Worm (Caenorhabditis elegans) whole organism, young adult: ENCODE data around the gene mdt-21.

Experiments used
- B0035.1 ChIP-seq: sonication (generic microtip); optimal IDR thresholded peaks from 2 replicates; lab custom pipeline; 2016; ENCODE audit warnings: missing genetic modification characterization, mild to moderate bottlenecking, missing compliant biosample characterization, missing genotype, missing genetic modification reagents
- C06A6.2 ChIP-seq: fragments of 200-800 bp; sonication (Bioruptor generic); conservative IDR thresholded peaks from 2 replicates; pipeline ENCODE4 v1.3.6; 2022; ENCODE audit warnings: missing genetic modification characterization, missing compliant biosample characterization
- C17E4.6 ChIP-seq: fragments of 200-800 bp; sonication (Bioruptor generic); IDR thresholded peaks from 2 replicates; pipeline ENCODE4 v1.3.6; 2022; ENCODE audit warnings: missing genetic modification reagents, missing genetic modification characterization, missing compliant biosample characterization
- D2030.7 ChIP-seq: fragments of 200-800 bp; sonication (Bioruptor generic); IDR thresholded peaks from 2 replicates; pipeline ENCODE4 v1.3.6; 2022; ENCODE audit warnings: missing genetic modification reagents, missing genetic modification characterization, missing compliant biosample characterization
- F10E7.11 ChIP-seq: sonication (generic microtip); optimal IDR thresholded peaks from 2 replicates; lab custom pipeline; 2017; ENCODE audit warnings: mild to moderate bottlenecking, missing genetic modification characterization, moderate library complexity, missing compliant biosample characterization
- F37B4.10 ChIP-seq: fragments of 200-800 bp; sonication (Bioruptor generic); IDR thresholded peaks from 2 replicates; pipeline ENCODE4 v1.3.6; 2022; ENCODE audit warnings: missing genetic modification characterization, missing compliant biosample characterization
- F52B5.7 ChIP-seq: sonication (generic microtip); optimal IDR thresholded peaks from 2 replicates; lab custom pipeline; 2016; ENCODE audit warnings: mild to moderate bottlenecking, missing genetic modification characterization, missing compliant biosample characterization
- Y56A3A.18 ChIP-seq: fragments of 200-800 bp; sonication (Bioruptor generic); IDR thresholded peaks from 2 replicates; pipeline ENCODE4 v1.3.6; 2022; ENCODE audit warnings: missing genetic modification reagents, missing genetic modification characterization, missing compliant biosample characterization
- Y79H2A.3 ChIP-seq: fragments of 200-800 bp; sonication (Bioruptor generic); conservative IDR thresholded peaks from 2 replicates; pipeline ENCODE4 v1.3.6; 2022; ENCODE audit warnings: missing genetic modification reagents, missing genetic modification characterization, missing compliant biosample characterization
- athp-1 ChIP-seq: sonication (generic microtip); optimal IDR thresholded peaks from 2 replicates; lab custom pipeline; 2017; ENCODE audit warnings: mild to moderate bottlenecking, missing genetic modification characterization, missing compliant biosample characterization
- attf-3 ChIP-seq: fragments of 200-800 bp; sonication (Bioruptor generic); conservative IDR thresholded peaks from 2 replicates; pipeline ENCODE4 v1.3.6; 2022; ENCODE audit warnings: missing genetic modification reagents, missing genetic modification characterization, missing compliant biosample characterization
- ccch-3 ChIP-seq: fragments of 200-800 bp; sonication (Bioruptor generic); optimal IDR thresholded peaks from 2 replicates; lab custom pipeline; 2018; ENCODE audit warnings: mild to moderate bottlenecking, missing genetic modification characterization, missing compliant biosample characterization
- cebp-1 ChIP-seq, 2 experiments: fragments of 200-800 bp in 1 of 2; sonication (Bioruptor generic) in 1 of 2; sonication (generic microtip) in 1 of 2; IDR thresholded peaks in 1 of 2; optimal IDR thresholded peaks in 1 of 2; 2 replicates each; pipeline versions ENCODE4 v1.3.6 to Lab custom; 2017 to 2022; ENCODE audit warnings: missing compliant biosample characterization in 2 of 2, missing genetic modification characterization in 2 of 2, mild to moderate bottlenecking in 1 of 2, missing genetic modification reagents in 1 of 2, moderate library complexity in 1 of 2
- cebp-2 ChIP-seq: fragments of 200-800 bp; sonication (Bioruptor generic); IDR thresholded peaks from 2 replicates; pipeline ENCODE4 v1.3.6; 2022; ENCODE audit warnings: missing genetic modification characterization, missing compliant biosample characterization
- ceh-40 ChIP-seq: fragments of 200-800 bp; sonication (Bioruptor generic); IDR thresholded peaks from 2 replicates; pipeline ENCODE4 v1.3.6; 2022; ENCODE audit warnings: missing genetic modification characterization, missing compliant biosample characterization
- ceh-58 ChIP-seq: fragments of 200-800 bp; sonication (Bioruptor generic); IDR thresholded peaks from 2 replicates; pipeline ENCODE4 v1.3.6; 2022; ENCODE audit warnings: missing genetic modification characterization, missing compliant biosample characterization
- dpff-1 ChIP-seq: sonication (generic microtip); optimal IDR thresholded peaks from 2 replicates; lab custom pipeline; 2017; ENCODE audit warnings: mild to moderate bottlenecking, missing genetic modification characterization, missing compliant biosample characterization
- efl-1 ChIP-seq: fragments of 150-350 bp; optimal IDR thresholded peaks from 2 replicates; lab custom pipeline; 2014; ENCODE audit warnings: missing biosample characterization, missing genetic modification reagents, missing genetic modification characterization
- egl-44 ChIP-seq: fragments of 200-800 bp; sonication (Bioruptor generic); IDR thresholded peaks from 2 replicates; pipeline ENCODE4 v1.3.6; 2022; ENCODE audit warnings: missing genetic modification reagents, missing genetic modification characterization, missing compliant biosample characterization
- ekl-4 ChIP-seq: fragments of 200-800 bp; sonication (Bioruptor generic); IDR thresholded peaks from 2 replicates; pipeline ENCODE4 v1.3.6; 2022; ENCODE audit warnings: missing genetic modification reagents, missing genetic modification characterization, missing compliant biosample characterization
- gei-17 ChIP-seq: fragments of 200-800 bp; sonication (Bioruptor generic); optimal IDR thresholded peaks from 2 replicates; lab custom pipeline; 2018; ENCODE audit warnings: mild to moderate bottlenecking, missing genetic modification characterization, missing compliant biosample characterization
- him-1 ChIP-seq: sonication (generic microtip); optimal IDR thresholded peaks from 2 replicates; lab custom pipeline; 2016; ENCODE audit warnings: missing genotype, missing genetic modification reagents, missing genetic modification characterization, missing compliant biosample characterization
- hsf-1 ChIP-seq: fragments of 200-800 bp; sonication (Bioruptor generic); IDR thresholded peaks from 2 replicates; pipeline ENCODE4 v1.3.6; 2022; ENCODE audit warnings: missing genetic modification reagents, missing genetic modification characterization, missing compliant biosample characterization
- let-526 ChIP-seq: fragments of 200-800 bp; sonication (Bioruptor generic); IDR thresholded peaks from 2 replicates; pipeline ENCODE4 v1.3.6; 2022; ENCODE audit warnings: missing genetic modification reagents, missing genetic modification characterization, missing compliant biosample characterization
- lin-35 ChIP-seq, 3 experiments: fragments of 150-350 bp in 2 of 3; sonication (generic microtip) in 1 of 3; optimal IDR thresholded peaks; 2 replicates each; lab custom pipeline; 2014 to 2018; ENCODE audit warnings: missing biosample characterization in 3 of 3, missing genetic modification characterization in 3 of 3, missing genetic modification reagents in 3 of 3
- lin-40 ChIP-seq: sonication (generic microtip); optimal IDR thresholded peaks from 2 replicates; lab custom pipeline; 2016; ENCODE audit warnings: missing genetic modification characterization, mild to moderate bottlenecking, missing compliant biosample characterization, missing genotype, missing genetic modification reagents
- lsl-1 ChIP-seq: fragments of 200-800 bp; sonication (Bioruptor generic); optimal IDR thresholded peaks from 2 replicates; lab custom pipeline; 2018; ENCODE audit warnings: mild to moderate bottlenecking, missing genetic modification characterization, moderate library complexity, missing compliant biosample characterization
- madf-10 ChIP-seq: sonication (generic microtip); optimal IDR thresholded peaks from 2 replicates; lab custom pipeline; 2016; ENCODE audit warnings: mild to moderate bottlenecking, missing genetic modification characterization, missing compliant biosample characterization
- madf-3 ChIP-seq: fragments of 200-800 bp; sonication (Bioruptor generic); IDR thresholded peaks from 2 replicates; pipeline ENCODE4 v1.3.6; 2022; ENCODE audit warnings: missing genetic modification reagents, missing genetic modification characterization, missing compliant biosample characterization
- madf-6 ChIP-seq: fragments of 200-800 bp; sonication (Bioruptor generic); IDR thresholded peaks from 2 replicates; pipeline ENCODE4 v1.3.6; 2022; ENCODE audit warnings: missing genetic modification reagents, missing genetic modification characterization, missing compliant biosample characterization
- mcd-1 ChIP-seq: fragments of 200-800 bp; sonication (Bioruptor generic); IDR thresholded peaks from 2 replicates; pipeline ENCODE4 v1.3.6; 2022; ENCODE audit warnings: missing genetic modification reagents, missing genetic modification characterization, missing compliant biosample characterization
- nfya-2 ChIP-seq: fragments of 200-800 bp; sonication (Bioruptor generic); IDR thresholded peaks from 2 replicates; pipeline ENCODE4 v1.3.6; 2022; ENCODE audit warnings: missing genetic modification reagents, missing genetic modification characterization, missing compliant biosample characterization
- nhr-120 ChIP-seq: fragments of 200-800 bp; sonication (Bioruptor generic); IDR thresholded peaks from 2 replicates; pipeline ENCODE4 v1.3.6; 2022; ENCODE audit warnings: missing genetic modification characterization, missing compliant biosample characterization
- nhr-80 ChIP-seq: sonication (generic microtip); optimal IDR thresholded peaks from 2 replicates; lab custom pipeline; 2016; ENCODE audit warnings: missing genetic modification characterization, missing compliant biosample characterization
- rpc-1 ChIP-seq, 2 experiments: fragments of 150-350 bp in 1 of 2; sonication (generic microtip) in 1 of 2; optimal IDR thresholded peaks; 2 replicates each; lab custom pipeline; 2014 to 2018; ENCODE audit warnings: missing biosample characterization in 1 of 2, missing genetic modification characterization in 1 of 2, missing genetic modification reagents in 1 of 2, missing genotype in 1 of 2
- sdz-38 ChIP-seq: sonication (generic microtip); optimal IDR thresholded peaks from 2 replicates; lab custom pipeline; 2016; ENCODE audit warnings: missing genotype, missing genetic modification characterization, missing compliant biosample characterization
- sea-2 ChIP-seq: fragments of 200-800 bp; sonication (Bioruptor generic); IDR thresholded peaks from 2 replicates; pipeline ENCODE4 v1.3.6; 2022; ENCODE audit warnings: missing genetic modification characterization, missing compliant biosample characterization
- snpc-1.1 ChIP-seq: sonication (generic microtip); optimal IDR thresholded peaks from 2 replicates; lab custom pipeline; 2017; ENCODE audit warnings: missing genetic modification characterization, mild to moderate bottlenecking, missing compliant biosample characterization, antibody characterized with exemption, moderate library complexity, missing genotype, missing genetic modification reagents; ENCODE audit not compliant: insufficient read depth
- snpc-1.3 ChIP-seq: sonication (generic microtip); optimal IDR thresholded peaks from 2 replicates; lab custom pipeline; 2017; ENCODE audit warnings: missing genetic modification characterization, mild to moderate bottlenecking, missing compliant biosample characterization, antibody characterized with exemption, moderate library complexity, missing genotype, missing genetic modification reagents; ENCODE audit not compliant: insufficient read depth
- snpc-3.4 ChIP-seq: sonication (generic microtip); optimal IDR thresholded peaks from 2 replicates; lab custom pipeline; 2017; ENCODE audit warnings: missing genetic modification characterization, mild to moderate bottlenecking, missing compliant biosample characterization, antibody characterized with exemption, moderate library complexity, missing genotype, missing genetic modification reagents
- somi-1 ChIP-seq: fragments of 200-800 bp; sonication (Bioruptor generic); optimal IDR thresholded peaks from 2 replicates; lab custom pipeline; 2018; ENCODE audit warnings: mild to moderate bottlenecking, missing genetic modification characterization, missing compliant biosample characterization
- tbx-9 ChIP-seq: sonication (generic microtip); optimal IDR thresholded peaks from 2 replicates; lab custom pipeline; 2016; ENCODE audit warnings: borderline replicate concordance, missing genetic modification characterization, inconsistent platforms, missing compliant biosample characterization
- unc-62 ChIP-seq: fragments of 150-350 bp; optimal IDR thresholded peaks from 2 replicates; lab custom pipeline; 2014; ENCODE audit warnings: missing biosample characterization, missing genetic modification reagents, missing genetic modification characterization
- ztf-18 ChIP-seq: sonication (generic microtip); optimal IDR thresholded peaks from 2 replicates; lab custom pipeline; 2016; ENCODE audit warnings: missing genotype, mild to moderate bottlenecking, missing genetic modification characterization, missing compliant biosample characterization
- ztf-25 ChIP-seq: fragments of 200-800 bp; sonication (Bioruptor generic); IDR thresholded peaks from 2 replicates; pipeline ENCODE4 v1.3.6; 2022; ENCODE audit warnings: missing genetic modification reagents, missing genetic modification characterization, missing compliant biosample characterization

The mdt-21 gene

ce11 chrIII:11822407-11822806, 45.0 kb downstream of the mdt-21 start, which contains the start of gene maa-1:
Gene maa-1, minus strand, starts transcription at chrIII:11822526.
- TF ChIP-seq madf-3 (GFP tag; lab: Robert Waterston, UW) = no peak
- TF ChIP-seq nhr-80 = peak; percentile 48

ce11 chrIII:11823260-11823659, 45.8 kb downstream of the mdt-21 start, which contains the start of gene C18D11.3:
Gene C18D11.3, plus strand, starts transcription at chrIII:11823448.
- TF ChIP-seq ekl-4 (GFP tag; lab: Robert Waterston, UW) (peak; percentile 65; the same call in 1 of the 2 replicates), lin-40 (tag; lab: Kevin White, UChicago) (peak; percentile 72), dpff-1 (tag; lab: Kevin White, UChicago) (no peak), F52B5.7 (tag; lab: Kevin White, UChicago) (no peak), somi-1 (no peak), ztf-18 (tag; lab: Kevin White, UChicago) (peak; percentile 8), madf-10 (peak; percentile 15), snpc-1.1 (tag; lab: Kevin White, UChicago) (no peak), F10E7.11 (tag; lab: Kevin White, UChicago) (no peak), let-526 (GFP tag; lab: Robert Waterston, UW) (peak; percentile 63; the same call in 1 of the 2 replicates), lsl-1 (GFP tag; lab: Kevin White, UChicago) (peak; percentile 84), attf-3 (no peak), tbx-9 (no peak), sdz-38 (tag; lab: Kevin White, UChicago) (no peak), gei-17 (GFP tag; lab: Kevin White, UChicago) (no peak), snpc-3.4 (tag; lab: Kevin White, UChicago) (no peak), C17E4.6 (GFP tag; lab: Robert Waterston, UW) (no peak), athp-1 (tag; lab: Kevin White, UChicago) (peak; percentile 32), nhr-120 (GFP tag; lab: Robert Waterston, UW) (no peak), nfya-2 (GFP tag; lab: Robert Waterston, UW) (no peak), cebp-1 (GFP tag; IDR thresholded peaks at IDR 0.05; lab: Robert Waterston, UW) (0 out of 2 replicates have a peak, but pooled peaks have one; percentile 42), cebp-1 (tag; optimal IDR thresholded peaks at IDR 0.05; lab: Kevin White, UChicago) (peak; percentile 81), ztf-25 (no peak), him-1 (tag; lab: Kevin White, UChicago) (peak; percentile 16), C06A6.2 (GFP tag; lab: Robert Waterston, UW) (peak; percentile 39; the same call in 1 of the 2 replicates), ccch-3 (GFP tag; lab: Kevin White, UChicago) (no peak), madf-6 (GFP tag; lab: Robert Waterston, UW) (peak; percentile 67; the same call in 1 of the 2 replicates), sea-2 (GFP tag; lab: Robert Waterston, UW) (no peak), snpc-1.3 (no peak), unc-62 (no peak), rpc-1 (optimal IDR thresholded peaks at IDR 0.05; lab: Kevin White, UChicago) (no peak), rpc-1 (tag; optimal IDR thresholded peaks at IDR 0.05; lab: Kevin White, UChicago) (no peak), cebp-2 (GFP tag; lab: Robert Waterston, UW) (no peak), hsf-1 (GFP tag; lab: Robert Waterston, UW) (0 out of 2 replicates have a peak, but pooled peaks have one; percentile 37), F37B4.10 (GFP tag; lab: Robert Waterston, UW) (no peak), Y56A3A.18 (no peak), lin-35 (GFP tag; optimal IDR thresholded peaks at IDR 0.05; lab: Kevin White, UChicago) (peak in 1 of 3 experiments; percentile 70), ceh-58 (GFP tag; lab: Robert Waterston, UW) (no peak), efl-1 (peak; percentile 65), D2030.7 (GFP tag; lab: Robert Waterston, UW) (peak; percentile 49; the same call in 1 of the 2 replicates), B0035.1 (tag; lab: Kevin White, UChicago) (no peak), mcd-1 (GFP tag; lab: Robert Waterston, UW) (peak; percentile 84), egl-44 (peak; percentile 69; the same call in 1 of the 2 replicates), Y79H2A.3 (GFP tag; lab: Robert Waterston, UW) (no peak), ceh-40 (GFP tag; lab: Robert Waterston, UW) (no peak), nhr-80 (peak; percentile 75)
